Fruit fly (Drosophila melanogaster) whole organism, wandering third instar larva: ENCODE data around the gene Srp72.

ENCODE experiments used
- Abd-B ChIP-seq: fragments of >200 bp; optimal IDR thresholded peaks from 2 replicates; lab custom pipeline; 2017; ENCODE audit warnings: missing biosample characterization, missing genetic modification characterization
- CG32264 ChIP-seq: fragments of 200-800 bp; sonication (Bioruptor generic); optimal IDR thresholded peaks from 2 replicates; lab custom pipeline; 2016; ENCODE audit warnings: missing biosample characterization, missing genetic modification characterization
- Dfd ChIP-seq: fragments of >200 bp; optimal IDR thresholded peaks from 2 replicates; lab custom pipeline; 2017; ENCODE audit warnings: missing biosample characterization, missing genetic modification characterization
- HLH106 ChIP-seq: fragments of 200-800 bp; optimal IDR thresholded peaks from 3 replicates; lab custom pipeline; 2019; ENCODE audit warnings: missing biosample characterization, mild to moderate bottlenecking, missing genetic modification characterization, moderate library complexity
- Hr78 ChIP-seq: fragments of >200 bp; optimal IDR thresholded peaks from 2 replicates; lab custom pipeline; 2017; ENCODE audit warnings: missing biosample characterization, missing genetic modification characterization
- N ChIP-seq: fragments of >200 bp; optimal IDR thresholded peaks from 2 replicates; lab custom pipeline; 2018; ENCODE audit warnings: missing biosample characterization, missing external identifiers, missing genetic modification characterization
- OdsH ChIP-seq: fragments of 200-800 bp; sonication (Bioruptor generic); optimal IDR thresholded peaks from 2 replicates; lab custom pipeline; 2016; ENCODE audit warnings: missing biosample characterization, mild to moderate bottlenecking, missing genetic modification characterization
- dl ChIP-seq, 2 experiments: fragments of 175-275, 200-275 bp in 1 of 2; fragments of 200-275 bp in 1 of 2; sonication (Bioruptor generic); optimal IDR thresholded peaks; lab custom pipeline; 2018; ENCODE audit warnings: mild to moderate bottlenecking in 2 of 2, missing biosample characterization in 2 of 2, missing genetic modification characterization in 2 of 2, moderate library complexity in 2 of 2; ENCODE audit not compliant: partially characterized antibody in 2 of 2, insufficient read depth in 1 of 2
- h ChIP-seq: fragments of 200-800 bp; sonication (Bioruptor generic); optimal IDR thresholded peaks from 3 replicates; lab custom pipeline; 2016; ENCODE audit warnings: missing biosample characterization, mild to moderate bottlenecking, missing genetic modification characterization
- jim ChIP-seq: fragments of 175-275, 200-325 bp; sonication (Bioruptor generic); optimal IDR thresholded peaks from 2 replicates; lab custom pipeline; 2016; ENCODE audit warnings: missing biosample characterization, mild to moderate bottlenecking, missing genetic modification characterization
- lola ChIP-seq: fragments of >200 bp; optimal IDR thresholded peaks from 2 replicates; lab custom pipeline; 2017; ENCODE audit warnings: missing biosample characterization, missing genetic modification characterization
- sv ChIP-seq: fragments of 200-800 bp; sonication (Bioruptor generic); optimal IDR thresholded peaks from 3 replicates; lab custom pipeline; 2016; ENCODE audit warnings: missing biosample characterization, missing genetic modification characterization
- tai ChIP-seq: sonication (Bioruptor generic); optimal IDR thresholded peaks from 2 replicates; lab custom pipeline; 2016; ENCODE audit warnings: missing biosample characterization, missing genetic modification characterization

dm6 chr3R:20573326-20573725, 15.2 kb upstream of the Srp72 start:
- no peak for TF ChIP-seq HLH106 (tag; lab: Kevin White, UChicago)
- no peak for TF ChIP-seq OdsH (GFP tag; lab: Kevin White, UChicago)
- no peak for TF ChIP-seq tai (GFP tag; lab: Kevin White, UChicago)
- TF ChIP-seq sv (GFP tag; lab: Kevin White, UChicago), result no peak
- no peak for TF ChIP-seq Abd-B (GFP tag; lab: Kevin White, UChicago)
- TF ChIP-seq lola (GFP tag; lab: Kevin White, UChicago), result no peak
- no peak for TF ChIP-seq h
- TF ChIP-seq jim, result no peak
- TF ChIP-seq Hr78 (GFP tag; lab: Kevin White, UChicago), result no peak
- no peak for TF ChIP-seq Dfd
- TF ChIP-seq N (GFP tag; lab: Kevin White, UChicago), result no peak
- no peak for TF ChIP-seq CG32264 (GFP tag; lab: Kevin White, UChicago)
- no peak for TF ChIP-seq dl (GFP tag; optimal IDR thresholded peaks at IDR 0.05; lab: Kevin White, UChicago; ENCODE audit: insufficient read depth in 1 of 2, partially characterized antibody in 2 of 2)
